Worm (Caenorhabditis elegans): ENCODE measurements around the gene srv-10.

The srv-10 gene

ce11 chrV:13380178-13380577 lies 43.5 kb upstream of the srv-10 start, which contains the start of gene ifbp-1:
ifbp-1 (minus strand) TSS chrV:13380262.
- TF ChIP-seq unc-62 (GFP tag; optimal IDR thresholded peaks at IDR 0.05) (no peak), lin-13 (GFP tag; optimal IDR thresholded peaks at IDR 0.05) (peak; percentile 25), crh-2 (tag; optimal IDR thresholded peaks at IDR 0.05) (peak; percentile 73), nhr-21 (tag; optimal IDR thresholded peaks at IDR 0.05) (peak; percentile 71), egl-27 (tag; optimal IDR thresholded peaks at IDR 0.05) (peak; percentile 89), F13H6.1 (tag; optimal IDR thresholded peaks at IDR 0.05) (peak; percentile 36), nhr-6 (tag; optimal IDR thresholded peaks at IDR 0.05) (no peak), sma-3 (GFP tag; optimal IDR thresholded peaks at IDR 0.05) (peak; percentile 84), fos-1 (tag; optimal IDR thresholded peaks at IDR 0.05) (peak; percentile 45), lsy-2 (tag; optimal IDR thresholded peaks at IDR 0.05) (peak in 1 of 2 experiments; percentile 28), Y55F3AM.14 (GFP tag; optimal IDR thresholded peaks at IDR 0.05) (peak; percentile 0), ztf-4 (tag; optimal IDR thresholded peaks at IDR 0.05) (peak; percentile 52), sma-9 (GFP tag; optimal IDR thresholded peaks at IDR 0.05) (peak; percentile 90), sma-9 (tag; optimal IDR thresholded peaks at IDR 0.05) (no peak), mdl-1 (tag; optimal IDR thresholded peaks at IDR 0.05) (peak; percentile 36 to 59), ceh-16 (tag; optimal IDR thresholded peaks at IDR 0.05) (peak; percentile 68), nhr-11 (tag; optimal IDR thresholded peaks at IDR 0.05) (no peak), ceh-82 (tag; optimal IDR thresholded peaks at IDR 0.05) (no peak), nhr-129 (tag; optimal IDR thresholded peaks at IDR 0.05) (peak; percentile 65), nhr-25 (tag; optimal IDR thresholded peaks at IDR 0.05) (peak; percentile 98), gmeb-1 (tag; optimal IDR thresholded peaks at IDR 0.05) (peak; percentile 67), sem-4 (tag; optimal IDR thresholded peaks at IDR 0.05) (peak; percentile 31), ztf-1 (GFP tag; conservative IDR thresholded peaks at IDR 0.05) (no peak), blmp-1 (tag; optimal IDR thresholded peaks at IDR 0.05; ENCODE audit: insufficient read depth) (peak; percentile 77)

ce11 chrV:13380980-13381379 lies 42.7 kb upstream of the srv-10 start, which contains the start of gene cpz-2:
cpz-2 (plus strand) TSS chrV:13381189.
- TF ChIP-seq sma-9 (GFP tag; optimal IDR thresholded peaks at IDR 0.05), result no peak
- no peak for TF ChIP-seq sma-9 (tag; optimal IDR thresholded peaks at IDR 0.05)
- no peak for TF ChIP-seq unc-55 (GFP tag; optimal IDR thresholded peaks at IDR 0.05)
- peak; percentile 21 for TF ChIP-seq crh-2 (tag; optimal IDR thresholded peaks at IDR 0.05)
- TF ChIP-seq fos-1 (tag; optimal IDR thresholded peaks at IDR 0.05), result peak; percentile 70
- peak; percentile 12 for TF ChIP-seq gmeb-1 (tag; optimal IDR thresholded peaks at IDR 0.05)
- TF ChIP-seq unc-62 (GFP tag; optimal IDR thresholded peaks at IDR 0.05), result no peak
- peak; percentile 23 for TF ChIP-seq skn-1 (tag; optimal IDR thresholded peaks at IDR 0.05)
- no peak for TF ChIP-seq zag-1 (tag; optimal IDR thresholded peaks at IDR 0.05)

ce11 chrV:13385798-13386197 lies 37.9 kb upstream of the srv-10 start, which contains the start of gene gcy-34:
gcy-34 (minus strand) TSS chrV:13385898.
- no peak for TF ChIP-seq ztf-11 (tag; optimal IDR thresholded peaks at IDR 0.05)

- TF ChIP-seq elt-3 (tag; optimal IDR thresholded peaks at IDR 0.05) (no peak), mab-5 (tag; optimal IDR thresholded peaks at IDR 0.05) (no peak), unc-62 (GFP tag; optimal IDR thresholded peaks at IDR 0.05) (no peak), nhr-77 (tag; optimal IDR thresholded peaks at IDR 0.05) (no peak), skn-1 (tag; optimal IDR thresholded peaks at IDR 0.05) (no peak), nhr-25 (tag; optimal IDR thresholded peaks at IDR 0.05) (no peak), mbf-1 (tag; optimal IDR thresholded peaks at IDR 0.05) (no peak), ztf-1 (GFP tag; conservative IDR thresholded peaks at IDR 0.05) (no peak), egl-27 (tag; optimal IDR thresholded peaks at IDR 0.05) (no peak), ceh-82 (tag; optimal IDR thresholded peaks at IDR 0.05) (no peak), nhr-6 (tag; optimal IDR thresholded peaks at IDR 0.05) (no peak)
Measured at ce11 chrV:13387472-13387871, 36.2 kb upstream of the srv-10 start.

ce11 chrV:13388961-13389360 lies 34.7 kb upstream of the srv-10 start:
- TF ChIP-seq elt-3 (tag; optimal IDR thresholded peaks at IDR 0.05) (no peak), blmp-1 (tag; optimal IDR thresholded peaks at IDR 0.05; ENCODE audit: insufficient read depth) (no peak), nhr-129 (tag; optimal IDR thresholded peaks at IDR 0.05) (no peak), mdl-1 (tag; optimal IDR thresholded peaks at IDR 0.05) (no peak), mab-5 (tag; optimal IDR thresholded peaks at IDR 0.05) (no peak), mbf-1 (tag; optimal IDR thresholded peaks at IDR 0.05) (no peak)

ce11 chrV:13389454-13389853 lies 34.3 kb upstream of the srv-10 start:
- no peak for TF ChIP-seq R02D3.7 (tag; optimal IDR thresholded peaks at IDR 0.05)
- TF ChIP-seq nhr-25 (tag; optimal IDR thresholded peaks at IDR 0.05), result peak; percentile 50
- no peak for TF ChIP-seq zag-1 (tag; optimal IDR thresholded peaks at IDR 0.05)
- TF ChIP-seq egl-27 (tag; optimal IDR thresholded peaks at IDR 0.05), result peak; percentile 67
- peak; percentile 68 for TF ChIP-seq ceh-16 (tag; optimal IDR thresholded peaks at IDR 0.05)
- no peak for TF ChIP-seq nhr-6 (tag; optimal IDR thresholded peaks at IDR 0.05)
- no peak for TF ChIP-seq mab-5 (tag; optimal IDR thresholded peaks at IDR 0.05)
- no peak for TF ChIP-seq nhr-237 (tag; optimal IDR thresholded peaks at IDR 0.05)
- no peak for TF ChIP-seq nhr-77 (tag; optimal IDR thresholded peaks at IDR 0.05)
- TF ChIP-seq sma-9 (GFP tag; optimal IDR thresholded peaks at IDR 0.05), result peak; percentile 64
- TF ChIP-seq sma-9 (tag; optimal IDR thresholded peaks at IDR 0.05), result no peak
- no peak for TF ChIP-seq skn-1 (tag; optimal IDR thresholded peaks at IDR 0.05)
- no peak for TF ChIP-seq dmd-4 (tag; optimal IDR thresholded peaks at IDR 0.05)
- TF ChIP-seq lsy-2 (tag; optimal IDR thresholded peaks at IDR 0.05), result peak in 1 of 2 experiments; percentile 2
- TF ChIP-seq nhr-11 (tag; optimal IDR thresholded peaks at IDR 0.05), result no peak
- TF ChIP-seq aly-2 (tag; optimal IDR thresholded peaks at IDR 0.05), result no peak
- TF ChIP-seq lin-13 (GFP tag; optimal IDR thresholded peaks at IDR 0.05), result no peak
- no peak for TF ChIP-seq lin-11 (tag; optimal IDR thresholded peaks at IDR 0.05)
- peak; percentile 74 for TF ChIP-seq sma-3 (GFP tag; optimal IDR thresholded peaks at IDR 0.05)
- TF ChIP-seq mdl-1 (tag; optimal IDR thresholded peaks at IDR 0.05), result no peak
- TF ChIP-seq nhr-23 (tag; optimal IDR thresholded peaks at IDR 0.05), result no peak
- no peak for TF ChIP-seq Y55F3AM.14 (GFP tag; optimal IDR thresholded peaks at IDR 0.05)
- TF ChIP-seq nhr-21 (tag; optimal IDR thresholded peaks at IDR 0.05), result peak; percentile 64
- peak; percentile 38 for TF ChIP-seq fos-1 (tag; optimal IDR thresholded peaks at IDR 0.05)
- TF ChIP-seq ztf-1 (GFP tag; conservative IDR thresholded peaks at IDR 0.05), result no peak
- TF ChIP-seq unc-55 (GFP tag; optimal IDR thresholded peaks at IDR 0.05), result no peak

Measured in whole organism, L2 larva.